Fruit fly (Drosophila melanogaster) whole organism, embryonic: ENCODE data around the gene CG16985.
A peak's percentile ranks its signal among the peaks of the same experiment; 100 is the strongest.

Source experiments
- ATbp ChIP-seq: fragments of 200-800 bp; sonication (Bioruptor generic); optimal IDR thresholded peaks from 2 replicates; lab custom pipeline; 2017; ENCODE audit warnings: missing biosample characterization, mild to moderate bottlenecking, missing genetic modification characterization, missing genetic modification reagents
- CG10431 ChIP-seq: fragments of 200-800 bp; sonication (Bioruptor generic); optimal IDR thresholded peaks from 3 replicates; lab custom pipeline; 2018; ENCODE audit warnings: missing biosample characterization, mild to moderate bottlenecking, missing genetic modification characterization
- CG10959 ChIP-seq: fragments of 200-800 bp; sonication (Bioruptor generic); IDR thresholded peaks from 2 replicates; pipeline ENCODE4 v1.3.6; 2022; ENCODE audit warnings: missing biosample characterization, missing genetic modification characterization
- CG11093 ChIP-seq: fragments of 200-800 bp; sonication (Bioruptor generic); IDR thresholded peaks from 3 replicates; pipeline ENCODE4 v1.3.6; 2022; ENCODE audit warnings: missing biosample characterization, missing genetic modification characterization
- CG11560 ChIP-seq: fragments of 200-800 bp; sonication (Bioruptor generic); IDR thresholded peaks from 3 replicates; pipeline ENCODE4 v1.3.6; 2022; ENCODE audit warnings: missing biosample characterization, missing genetic modification characterization
- CG12769 ChIP-seq: fragments of 200-800 bp; sonication (Bioruptor generic); optimal IDR thresholded peaks from 2 replicates; lab custom pipeline; 2019; ENCODE audit warnings: missing biosample characterization, mild to moderate bottlenecking, missing genetic modification characterization, moderate library complexity
- CG1647 ChIP-seq: fragments of 200-800 bp; sonication (Bioruptor generic); optimal IDR thresholded peaks from 3 replicates; lab custom pipeline; 2016; ENCODE audit warnings: missing biosample characterization, missing genetic modification characterization
- CG16779 ChIP-seq: fragments of 200-800 bp; sonication (Bioruptor generic); IDR thresholded peaks from 2 replicates; pipeline ENCODE4 v1.3.6; 2022; ENCODE audit warnings: missing biosample characterization, missing genetic modification characterization
- CG16813 ChIP-seq: fragments of 200-800 bp; sonication (Bioruptor generic); IDR thresholded peaks from 3 replicates; pipeline ENCODE4 v1.3.6; 2022; ENCODE audit warnings: missing biosample characterization, missing genetic modification characterization; ENCODE audit not compliant: partially characterized antibody
- CG17385 ChIP-seq: fragments of 200-800 bp; sonication (Bioruptor generic); optimal IDR thresholded peaks from 3 replicates; lab custom pipeline; 2018; ENCODE audit warnings: missing biosample characterization, mild to moderate bottlenecking, missing genetic modification characterization
- CG18262 ChIP-seq: fragments of 200-800 bp; optimal IDR thresholded peaks from 3 replicates; lab custom pipeline; 2019; ENCODE audit warnings: missing biosample characterization, mild to moderate bottlenecking, missing genetic modification characterization, moderate library complexity
- CG30020 ChIP-seq: fragments of 200-800 bp; optimal IDR thresholded peaks from 2 replicates; lab custom pipeline; 2019; ENCODE audit warnings: missing biosample characterization, mild to moderate bottlenecking, missing genetic modification characterization, moderate library complexity
- CG30431 ChIP-seq: fragments of 200-800 bp; sonication (Bioruptor generic); optimal IDR thresholded peaks from 2 replicates; lab custom pipeline; 2017; ENCODE audit warnings: missing biosample characterization, missing genetic modification characterization
- CG3065 ChIP-seq: fragments of 200-800 bp; sonication (Bioruptor generic); optimal IDR thresholded peaks from 2 replicates; lab custom pipeline; 2016; ENCODE audit warnings: missing biosample characterization, missing genetic modification characterization
- CG31224 ChIP-seq: fragments of 200-800 bp; sonication (Bioruptor generic); IDR thresholded peaks from 2 replicates; pipeline ENCODE4 v1.3.6; 2022; ENCODE audit warnings: missing biosample characterization, missing genetic modification characterization
- CG32767 ChIP-seq: fragments of 200-800 bp; sonication (Bioruptor generic); IDR thresholded peaks from 2 replicates; pipeline ENCODE4 v1.3.6; 2022; ENCODE audit warnings: missing biosample characterization, missing genetic modification characterization
- CG3847 ChIP-seq: fragments of 200-800 bp; sonication (Bioruptor generic); IDR thresholded peaks from 2 replicates; pipeline ENCODE4 v1.3.6; 2022; ENCODE audit warnings: missing biosample characterization, missing genetic modification characterization
- CG43689 ChIP-seq: fragments of 200-800 bp; sonication (Bioruptor generic); IDR thresholded peaks from 2 replicates; pipeline ENCODE4 v1.3.6; 2022; ENCODE audit warnings: missing biosample characterization, missing genetic modification characterization
- CG4404 ChIP-seq: fragments of 200-800 bp; sonication (Bioruptor generic); IDR thresholded peaks from 2 replicates; pipeline ENCODE4 v1.3.6; 2022; ENCODE audit warnings: missing biosample characterization, missing genetic modification characterization
- CG7372 ChIP-seq: fragments of 200-800 bp; sonication (Bioruptor generic); IDR thresholded peaks from 2 replicates; pipeline ENCODE4 v1.3.6; 2022; ENCODE audit warnings: missing biosample characterization, missing genetic modification characterization
- CG7786 ChIP-seq: fragments of 200-800 bp; sonication (Bioruptor generic); optimal IDR thresholded peaks from 2 replicates; lab custom pipeline; 2016; ENCODE audit warnings: missing biosample characterization, missing genetic modification characterization
- CG8359 ChIP-seq: fragments of 200-800 bp; sonication (Bioruptor generic); optimal IDR thresholded peaks from 2 replicates; lab custom pipeline; 2017; ENCODE audit warnings: missing biosample characterization, mild to moderate bottlenecking, missing genetic modification characterization, borderline replicate concordance
- CG8924 ChIP-seq: fragments of 200-800 bp; optimal IDR thresholded peaks from 3 replicates; lab custom pipeline; 2019; ENCODE audit warnings: missing biosample characterization, mild to moderate bottlenecking, missing genetic modification characterization, moderate library complexity
- CTCF ChIP-seq: fragments of 200-800 bp; sonication (Bioruptor generic); optimal IDR thresholded peaks from 2 replicates; lab custom pipeline; 2017; ENCODE audit warnings: missing biosample characterization, mild to moderate bottlenecking, missing genetic modification characterization, moderate library complexity
- Chrac-16 ChIP-seq: fragments of 200-800 bp; sonication (Bioruptor generic); optimal IDR thresholded peaks from 3 replicates; lab custom pipeline; 2016; ENCODE audit warnings: missing biosample characterization, missing genetic modification characterization
- CoRest ChIP-seq: fragments of 200-800 bp; sonication (Bioruptor generic); optimal IDR thresholded peaks from 3 replicates; lab custom pipeline; 2018; ENCODE audit warnings: missing biosample characterization, mild to moderate bottlenecking, missing genetic modification characterization, moderate library complexity
- Fer2 ChIP-seq: fragments of 200-800 bp; sonication (Bioruptor generic); optimal IDR thresholded peaks from 2 replicates; lab custom pipeline; 2018; ENCODE audit warnings: missing biosample characterization, mild to moderate bottlenecking, missing genetic modification characterization, moderate library complexity
- Lhr ChIP-seq: fragments of 200-800 bp; sonication (Bioruptor generic); optimal IDR thresholded peaks from 3 replicates; lab custom pipeline; 2017; ENCODE audit warnings: mild to moderate bottlenecking, missing biosample characterization, missing genetic modification reagents, missing genetic modification characterization
- MTF-1 ChIP-seq: fragments of 200-800 bp; sonication (Bioruptor generic); optimal IDR thresholded peaks from 2 replicates; lab custom pipeline; 2018; ENCODE audit warnings: missing biosample characterization, mild to moderate bottlenecking, missing genetic modification characterization, borderline replicate concordance
- Mrtf ChIP-seq: fragments of 200-800 bp; sonication (Bioruptor generic); IDR thresholded peaks from 3 replicates; pipeline ENCODE4 v1.3.6; 2022; ENCODE audit warnings: missing biosample characterization, missing genetic modification characterization
- NK7.1 ChIP-seq: fragments of 200-800 bp; sonication (Bioruptor generic); optimal IDR thresholded peaks from 3 replicates; lab custom pipeline; 2016; ENCODE audit warnings: missing biosample characterization, missing genetic modification characterization
- Nf-YA ChIP-seq: fragments of 200-800 bp; sonication (Bioruptor generic); IDR thresholded peaks from 2 replicates; pipeline ENCODE4 v1.3.6; 2022; ENCODE audit warnings: missing biosample characterization, missing genetic modification characterization
- Opbp ChIP-seq: fragments of 200-800 bp; sonication (Bioruptor generic); IDR thresholded peaks from 3 replicates; pipeline ENCODE4 v1.3.6; 2022; ENCODE audit warnings: missing biosample characterization, missing genetic modification characterization; ENCODE audit not compliant: partially characterized antibody
- Poxn ChIP-seq: fragments of 200-800 bp; sonication (Bioruptor generic); IDR thresholded peaks from 2 replicates; pipeline ENCODE4 v1.3.6; 2022; ENCODE audit warnings: missing biosample characterization, missing genetic modification characterization
- Sox100B ChIP-seq: fragments of 200-800 bp; sonication (Bioruptor generic); optimal IDR thresholded peaks from 3 replicates; lab custom pipeline; 2018; ENCODE audit warnings: missing biosample characterization, mild to moderate bottlenecking, missing genetic modification characterization
- Vsx1 ChIP-seq: fragments of 200-800 bp; sonication (Bioruptor generic); optimal IDR thresholded peaks from 2 replicates; lab custom pipeline; 2017; ENCODE audit warnings: missing biosample characterization, mild to moderate bottlenecking, missing genetic modification characterization, missing genetic modification reagents
- ap ChIP-seq: fragments of 200-800 bp; sonication (Bioruptor generic); IDR thresholded peaks from 2 replicates; pipeline ENCODE4 v1.3.6; 2022; ENCODE audit warnings: missing biosample characterization, missing genetic modification characterization
- br ChIP-seq: fragments of >200 bp; optimal IDR thresholded peaks from 2 replicates; lab custom pipeline; 2017
- cad ChIP-seq: fragments of >200 bp; optimal IDR thresholded peaks from 2 replicates; lab custom pipeline; 2017; ENCODE audit warnings: missing biosample characterization, missing genetic modification characterization
- cato ChIP-seq: fragments of 200-800 bp; sonication (Bioruptor generic); optimal IDR thresholded peaks from 2 replicates; lab custom pipeline; 2016; ENCODE audit warnings: missing biosample characterization, missing genetic modification characterization, borderline replicate concordance
- crp ChIP-seq, 2 experiments: fragments of 200-800 bp; sonication (Bioruptor generic); optimal IDR thresholded peaks; 2 replicates in 1 of 2; 3 replicates in 1 of 2; lab custom pipeline; 2017; ENCODE audit warnings: missing biosample characterization in 2 of 2, missing genetic modification characterization in 2 of 2, mild to moderate bottlenecking in 1 of 2, moderate library complexity in 1 of 2
- exex ChIP-seq: fragments of 200-800 bp; sonication (Bioruptor generic); optimal IDR thresholded peaks from 4 replicates; lab custom pipeline; 2018; ENCODE audit warnings: missing biosample characterization, mild to moderate bottlenecking, missing genetic modification characterization, moderate library complexity
- fd3F ChIP-seq: fragments of 200-800 bp; sonication (Bioruptor generic); optimal IDR thresholded peaks from 2 replicates; lab custom pipeline; 2018; ENCODE audit warnings: missing biosample characterization, mild to moderate bottlenecking, missing genetic modification characterization, moderate library complexity
- her ChIP-seq: fragments of 200-800 bp; sonication (Bioruptor generic); optimal IDR thresholded peaks from 2 replicates; lab custom pipeline; 2016; ENCODE audit warnings: missing biosample characterization, missing genetic modification characterization
- kay ChIP-seq: fragments of 200-800 bp; sonication (Bioruptor generic); optimal IDR thresholded peaks from 2 replicates; lab custom pipeline; 2016; ENCODE audit warnings: missing biosample characterization, missing genetic modification characterization
- lmd ChIP-seq: fragments of 200-800 bp; sonication (Bioruptor generic); IDR thresholded peaks from 2 replicates; pipeline ENCODE4 v1.3.6; 2022; ENCODE audit warnings: missing biosample characterization, missing genetic modification characterization
- stc ChIP-seq: fragments of 200-800 bp; sonication (Bioruptor generic); IDR thresholded peaks from 2 replicates; pipeline ENCODE4 v1.3.6; 2022; ENCODE audit warnings: missing biosample characterization, missing genetic modification characterization
- tap ChIP-seq: fragments of 200-800 bp; optimal IDR thresholded peaks from 3 replicates; lab custom pipeline; 2019; ENCODE audit warnings: missing biosample characterization, mild to moderate bottlenecking, missing genetic modification characterization, moderate library complexity
- tll ChIP-seq, 2 experiments: fragments of 200-800 bp in 1 of 2; fragments of >200 bp in 1 of 2; sonication (Bioruptor generic) in 1 of 2; optimal IDR thresholded peaks; 2 replicates each; lab custom pipeline; 2017 to 2019; ENCODE audit warnings: missing biosample characterization in 2 of 2, missing genetic modification characterization in 2 of 2, mild to moderate bottlenecking in 1 of 2, moderate library complexity in 1 of 2
- unc-4 ChIP-seq: fragments of 200-800 bp; sonication (Bioruptor generic); IDR thresholded peaks from 2 replicates; pipeline ENCODE4 v1.3.6; 2022; ENCODE audit warnings: missing biosample characterization, missing genetic modification characterization; ENCODE audit not compliant: partially characterized antibody

The CG16985 gene

dm6 chr3L:2581343-2581825 is 17.7 kb upstream of the CG16985 start (continued):
- TF ChIP-seq tll (GFP tag; optimal IDR thresholded peaks at IDR 0.05; lab: Kevin White, UChicago) (peak in 1 of 2 experiments; percentile 7), tap (peak; percentile 81), NK7.1 (peak; percentile 62), CG8924 (tag; lab: Kevin White, UChicago) (peak; percentile 87), CG30020 (tag; lab: Kevin White, UChicago) (peak; percentile 37), unc-4 (GFP tag; lab: Robert Waterston, UW) (no peak), lmd (GFP tag; lab: Robert Waterston, UW) (peak; percentile 80), CG12769 (tag; lab: Kevin White, UChicago) (peak; percentile 93), Poxn (GFP tag; lab: Robert Waterston, UW) (peak; percentile 36; the same call in 1 of the 2 replicates), CG11560 (tag; lab: Robert Waterston, UW) (peak; percentile 28; the same call in 1 of the 3 replicates), CTCF (GFP tag; lab: Kevin White, UChicago) (no peak), Nf-YA (peak; percentile 83), CG8359 (peak; percentile 72), Chrac-16 (GFP tag; lab: Kevin White, UChicago) (peak; percentile 64), her (GFP tag; lab: Kevin White, UChicago) (peak; percentile 38), CoRest (tag; lab: Kevin White, UChicago) (peak; percentile 89), CG10959 (peak; percentile 87), stc (peak; percentile 84), CG3847 (GFP tag; lab: Robert Waterston, UW) (peak; percentile 92), CG1647 (GFP tag; lab: Kevin White, UChicago) (peak; percentile 54), Lhr (GFP tag; lab: Kevin White, UChicago) (peak; percentile 62), Mrtf (peak; percentile 65; the same call in 2 of the 3 replicates), CG4404 (peak; percentile 54; the same call in 1 of the 2 replicates), MTF-1 (GFP tag; lab: Kevin White, UChicago) (peak; percentile 70), br (lab: Kevin White, UChicago) (no peak), CG17385 (GFP tag; lab: Kevin White, UChicago) (peak; percentile 82), cad (GFP tag; lab: Kevin White, UChicago) (no peak), kay (GFP tag; lab: Kevin White, UChicago) (peak; percentile 39), crp (GFP tag; optimal IDR thresholded peaks at IDR 0.05; lab: Kevin White, UChicago) (peak in 1 of 2 experiments; percentile 48), CG32767 (GFP tag; lab: Robert Waterston, UW) (peak; percentile 93), CG16813 (GFP tag; lab: Robert Waterston, UW) (no peak), Fer2 (peak; percentile 13), exex (tag; lab: Kevin White, UChicago) (peak; percentile 47), ap (GFP tag; lab: Robert Waterston, UW) (peak; percentile 91), CG10431 (GFP tag; lab: Kevin White, UChicago) (peak; percentile 74), ATbp (GFP tag; lab: Kevin White, UChicago) (peak; percentile 80), CG30431 (GFP tag; lab: Kevin White, UChicago) (peak; percentile 80), CG43689 (GFP tag; lab: Robert Waterston, UW) (peak; percentile 76), Sox100B (GFP tag; lab: Kevin White, UChicago) (peak; percentile 67), CG31224 (GFP tag; lab: Robert Waterston, UW) (peak; percentile 79), CG11093 (peak; percentile 77; the same call in 2 of the 3 replicates), fd3F (GFP tag; lab: Kevin White, UChicago) (peak; percentile 60), CG7372 (GFP tag; lab: Robert Waterston, UW) (peak; percentile 55; the same call in 1 of the 2 replicates), Opbp (GFP tag; lab: Robert Waterston, UW) (0 out of 3 replicates have a peak, but pooled peaks have one; percentile 8), CG3065 (no peak), CG18262 (tag; lab: Kevin White, UChicago) (peak; percentile 85), CG16779 (GFP tag; lab: Robert Waterston, UW) (peak; percentile 68; the same call in 1 of the 2 replicates), Vsx1 (GFP tag; lab: Kevin White, UChicago) (no peak), cato (GFP tag; lab: Kevin White, UChicago) (peak; percentile 15), CG7786 (GFP tag; lab: Kevin White, UChicago) (peak; percentile 72)
